Worm (Caenorhabditis elegans) whole organism, L4 larva: Measurements from ENCODE around the gene F18E9.7.
A peak's percentile ranks its signal among the peaks of the same experiment; 100 is the strongest.

Experiments
- F10B5.3 ChIP-seq: sonication (generic microtip); optimal IDR thresholded peaks from 2 replicates; lab custom pipeline; 2016; ENCODE audit warnings: mild to moderate bottlenecking, missing genetic modification characterization, missing compliant biosample characterization
- F26F4.8 ChIP-seq: fragments of 200-800 bp; sonication (Bioruptor generic); conservative IDR thresholded peaks from 2 replicates; pipeline ENCODE4 v1.3.6; 2022; ENCODE audit warnings: missing genetic modification characterization, missing compliant biosample characterization
- F37D6.2 ChIP-seq: sonication (generic microtip); optimal IDR thresholded peaks from 2 replicates; lab custom pipeline; 2016; ENCODE audit warnings: mild to moderate bottlenecking, missing genetic modification characterization, missing compliant biosample characterization
- T26A8.4 ChIP-seq: fragments of 200-800 bp; sonication (Bioruptor generic); IDR thresholded peaks from 2 replicates; pipeline ENCODE4 v1.3.6; 2022; ENCODE audit warnings: missing genetic modification characterization, missing compliant biosample characterization
- Y75B8A.6 ChIP-seq: fragments of 200-800 bp; sonication (Bioruptor generic); IDR thresholded peaks from 2 replicates; pipeline ENCODE4 v1.3.6; 2022; ENCODE audit warnings: missing genetic modification reagents, missing genetic modification characterization, missing compliant biosample characterization
- aha-1 ChIP-seq: fragments of 150-350 bp; peaks from one replicate; lab custom pipeline; 2014; ENCODE audit warnings: missing biosample characterization, missing genetic modification characterization
- aly-2 ChIP-seq: sonication (generic microtip); optimal IDR thresholded peaks from 2 replicates; lab custom pipeline; 2018; ENCODE audit warnings: missing biosample characterization, missing genetic modification characterization
- attf-4 ChIP-seq: sonication (generic microtip); optimal IDR thresholded peaks from 3 replicates; lab custom pipeline; 2017; ENCODE audit warnings: missing biosample characterization, missing genetic modification characterization
- ceh-32 ChIP-seq: sonication (generic microtip); optimal IDR thresholded peaks from 2 replicates; lab custom pipeline; 2016; ENCODE audit warnings: mild to moderate bottlenecking, missing genetic modification characterization, missing compliant biosample characterization; ENCODE audit not compliant: poor library complexity
- ceh-62 ChIP-seq: sonication (generic microtip); optimal IDR thresholded peaks from 2 replicates; lab custom pipeline; 2017; ENCODE audit warnings: missing biosample characterization, missing genetic modification characterization
- ceh-82 ChIP-seq: sonication (generic microtip); optimal IDR thresholded peaks from 2 replicates; lab custom pipeline; 2017; ENCODE audit warnings: missing biosample characterization, missing genetic modification characterization
- ces-1 ChIP-seq: fragments of 150-350 bp; sonication (generic microtip); optimal IDR thresholded peaks from 4 replicates; lab custom pipeline; 2014; ENCODE audit warnings: missing biosample characterization, missing genetic modification reagents, missing genetic modification characterization
- cey-2 ChIP-seq: sonication (generic microtip); optimal IDR thresholded peaks from 3 replicates; lab custom pipeline; 2017; ENCODE audit warnings: missing genetic modification characterization, mild to moderate bottlenecking, missing compliant biosample characterization, antibody characterized with exemption, borderline replicate concordance; ENCODE audit not compliant: insufficient read depth
- dmd-6 ChIP-seq: fragments of 200-800 bp; sonication (Bioruptor generic); IDR thresholded peaks from 2 replicates; pipeline ENCODE4 v1.3.6; 2022; ENCODE audit warnings: missing genetic modification reagents, missing genetic modification characterization, missing compliant biosample characterization
- dmd-8 ChIP-seq: fragments of 200-800 bp; sonication (Bioruptor generic); IDR thresholded peaks from 2 replicates; pipeline ENCODE4 v1.3.6; 2022; ENCODE audit warnings: missing genetic modification characterization, missing compliant biosample characterization
- dpl-1 ChIP-seq: fragments of 150-350 bp; optimal IDR thresholded peaks from 2 replicates; lab custom pipeline; 2014; ENCODE audit warnings: missing biosample characterization, missing genetic modification reagents, missing genetic modification characterization
- duxl-1 ChIP-seq: sonication (generic microtip); optimal IDR thresholded peaks from 2 replicates; lab custom pipeline; 2016; ENCODE audit warnings: mild to moderate bottlenecking, missing genetic modification characterization, moderate library complexity, missing compliant biosample characterization; ENCODE audit not compliant: poor library complexity
- dve-1 ChIP-seq: sonication (generic microtip); optimal IDR thresholded peaks from 2 replicates; lab custom pipeline; 2017; ENCODE audit warnings: antibody characterized with exemption, mild to moderate bottlenecking, missing genetic modification characterization, missing compliant biosample characterization; ENCODE audit not compliant: insufficient read depth
- egl-27 ChIP-seq: sonication (generic microtip); optimal IDR thresholded peaks from 3 replicates; lab custom pipeline; 2017; ENCODE audit warnings: missing biosample characterization, missing genetic modification reagents, missing genetic modification characterization
- fos-1 ChIP-seq: fragments of 150-350 bp; optimal IDR thresholded peaks from 2 replicates; lab custom pipeline; 2014; ENCODE audit warnings: missing biosample characterization, missing genetic modification characterization
- hif-1 ChIP-seq, 2 experiments: sonication (generic microtip); optimal IDR thresholded peaks; 2 replicates each; lab custom pipeline; 2016 to 2017; ENCODE audit warnings: missing compliant biosample characterization in 2 of 2, missing genetic modification characterization in 2 of 2, missing genetic modification reagents in 2 of 2, missing genotype in 2 of 2, mild to moderate bottlenecking in 1 of 2
- hlh-11 ChIP-seq: fragments of 200-800 bp; sonication (Bioruptor generic); optimal IDR thresholded peaks from 2 replicates; lab custom pipeline; 2018; ENCODE audit warnings: mild to moderate bottlenecking, missing genetic modification characterization, missing compliant biosample characterization
- hmg-1.1 ChIP-seq: fragments of 200-800 bp; sonication (Bioruptor generic); IDR thresholded peaks from 2 replicates; pipeline ENCODE4 v1.3.6; 2022; ENCODE audit warnings: missing genetic modification reagents, missing genetic modification characterization, missing compliant biosample characterization
- lin-38 ChIP-seq: fragments of 200-800 bp; sonication (Bioruptor generic); IDR thresholded peaks from 2 replicates; pipeline ENCODE4 v1.3.6; 2022; ENCODE audit warnings: missing genetic modification reagents, missing genetic modification characterization, missing compliant biosample characterization
- madf-5 ChIP-seq, 2 experiments: fragments of 200-800 bp; sonication (Bioruptor generic); IDR thresholded peaks; 2 replicates each; pipeline ENCODE4 v1.3.6; 2022; ENCODE audit warnings: missing compliant biosample characterization in 2 of 2, missing genetic modification characterization in 2 of 2
- madf-9 ChIP-seq: fragments of 200-800 bp; sonication (Bioruptor generic); conservative IDR thresholded peaks from 2 replicates; pipeline ENCODE4 v1.3.6; 2022; ENCODE audit warnings: missing genetic modification reagents, missing genetic modification characterization, missing compliant biosample characterization
- mdl-1 ChIP-seq, 2 experiments: fragments of 150-350 bp in 1 of 2; sonication (generic microtip) in 1 of 2; optimal IDR thresholded peaks; 2 replicates each; lab custom pipeline; 2014 to 2017; ENCODE audit warnings: missing biosample characterization in 2 of 2, missing genetic modification characterization in 2 of 2
- mep-1 ChIP-seq: fragments of 150-350 bp; sonication (generic microtip); optimal IDR thresholded peaks from 3 replicates; lab custom pipeline; 2014; ENCODE audit warnings: missing biosample characterization, missing genetic modification characterization
- nhr-11 ChIP-seq: fragments of 150-350 bp; optimal IDR thresholded peaks from 2 replicates; lab custom pipeline; 2014; ENCODE audit warnings: missing biosample characterization, missing genetic modification characterization
- nhr-25 ChIP-seq: sonication (generic microtip); optimal IDR thresholded peaks from 2 replicates; lab custom pipeline; 2017; ENCODE audit warnings: missing genetic modification characterization, mild to moderate bottlenecking, missing compliant biosample characterization, antibody characterized with exemption, moderate library complexity, borderline replicate concordance; ENCODE audit not compliant: insufficient read depth
- nhr-41 ChIP-seq: fragments of 200-800 bp; sonication (Bioruptor generic); IDR thresholded peaks from 2 replicates; pipeline ENCODE4 v1.3.6; 2022; ENCODE audit warnings: missing genetic modification reagents, missing genetic modification characterization, missing compliant biosample characterization
- nhr-48 ChIP-seq: sonication (generic microtip); optimal IDR thresholded peaks from 2 replicates; lab custom pipeline; 2016; ENCODE audit warnings: mild to moderate bottlenecking, missing genetic modification characterization, missing compliant biosample characterization
- nhr-76 ChIP-seq: fragments of 150-350 bp; optimal IDR thresholded peaks from 2 replicates; lab custom pipeline; 2014; ENCODE audit warnings: missing biosample characterization, missing genetic modification characterization
- php-3 ChIP-seq: fragments of 200-800 bp; sonication (Bioruptor generic); IDR thresholded peaks from 2 replicates; pipeline ENCODE4 v1.3.6; 2022; ENCODE audit warnings: missing genetic modification reagents, missing genetic modification characterization, missing compliant biosample characterization
- pqm-1 ChIP-seq: sonication (generic microtip); optimal IDR thresholded peaks from 2 replicates; lab custom pipeline; 2017; ENCODE audit warnings: missing biosample characterization, missing genetic modification characterization
- sdz-12 ChIP-seq: fragments of 200-800 bp; sonication (Bioruptor generic); optimal IDR thresholded peaks from 2 replicates; lab custom pipeline; 2018; ENCODE audit warnings: mild to moderate bottlenecking, missing genetic modification characterization, missing compliant biosample characterization
- skn-1 ChIP-seq: fragments of 150-350 bp; optimal IDR thresholded peaks from 2 replicates; lab custom pipeline; 2014; ENCODE audit warnings: missing biosample characterization, missing genetic modification characterization
- snpc-1.2 ChIP-seq: fragments of 200-800 bp; sonication (Bioruptor generic); IDR thresholded peaks from 2 replicates; pipeline ENCODE4 v1.3.6; 2022; ENCODE audit warnings: missing genetic modification reagents, missing genetic modification characterization, missing compliant biosample characterization
- spr-1 ChIP-seq: sonication (generic microtip); optimal IDR thresholded peaks from 2 replicates; lab custom pipeline; 2016; ENCODE audit warnings: mild to moderate bottlenecking, missing genetic modification characterization, missing compliant biosample characterization
- tra-1 ChIP-seq: fragments of 200-800 bp; sonication (Bioruptor generic); IDR thresholded peaks from 2 replicates; pipeline ENCODE4 v1.3.6; 2022; ENCODE audit warnings: missing genetic modification reagents, missing genetic modification characterization, missing compliant biosample characterization
- unc-39 ChIP-seq: sonication (generic microtip); optimal IDR thresholded peaks from 2 replicates; lab custom pipeline; 2017; ENCODE audit warnings: missing biosample characterization, missing genetic modification characterization
- unc-62 ChIP-seq, 3 experiments: fragments of 150-350 bp in 1 of 3; sonication (generic microtip); optimal IDR thresholded peaks in 2 of 3; peaks in 1 of 3; 1 replicate in 1 of 3; 2 replicates in 2 of 3; lab custom pipeline; 2014 to 2017; ENCODE audit warnings: missing biosample characterization in 3 of 3, missing genetic modification characterization in 3 of 3, missing genetic modification reagents in 3 of 3, missing genotype in 1 of 3
- zfp-2 ChIP-seq: sonication (generic microtip); optimal IDR thresholded peaks from 2 replicates; lab custom pipeline; 2016; ENCODE audit warnings: mild to moderate bottlenecking, missing genetic modification characterization, missing compliant biosample characterization
- zip-2 ChIP-seq: fragments of 150-350 bp; optimal IDR thresholded peaks from 2 replicates; lab custom pipeline; 2014; ENCODE audit warnings: missing biosample characterization, missing genetic modification characterization
- ztf-11 ChIP-seq: fragments of 150-350 bp; optimal IDR thresholded peaks from 2 replicates; lab custom pipeline; 2014; ENCODE audit warnings: missing biosample characterization, missing genetic modification characterization

Gene F18E9.7

DNA sequence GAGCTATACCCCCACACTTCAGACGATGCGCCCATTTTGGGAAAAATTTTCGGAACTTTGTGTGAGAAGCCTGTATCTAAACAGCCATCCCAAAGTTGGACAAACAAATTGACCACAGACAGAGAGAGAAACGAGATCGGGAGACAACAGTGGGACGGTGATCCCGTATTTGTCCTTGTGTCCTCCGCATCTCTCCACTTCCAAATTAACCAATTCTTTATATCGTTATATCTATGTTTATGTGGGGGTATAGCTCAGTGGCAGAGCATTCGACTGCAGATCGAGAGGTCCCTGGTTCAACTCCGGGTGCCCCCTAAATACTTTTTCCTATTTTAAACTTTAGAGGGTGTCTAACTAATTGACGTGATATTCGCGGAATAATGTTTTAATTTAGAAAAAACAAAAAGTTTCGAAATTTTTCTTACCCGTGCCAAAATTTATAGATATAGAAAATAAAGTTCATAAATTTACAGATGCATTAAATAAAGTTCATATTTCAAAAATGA lies 41.2 kb upstream of the F18E9.7 start (continued):
- no peak for TF ChIP-seq pqm-1 (tag; lab: Kevin White, UChicago)
- no peak for TF ChIP-seq duxl-1
- TF ChIP-seq T26A8.4 (GFP tag; lab: Robert Waterston, UW), result no peak
- no peak for TF ChIP-seq unc-39 (tag; lab: Kevin White, UChicago)
- no peak for TF ChIP-seq nhr-25 (tag; lab: Kevin White, UChicago)
- TF ChIP-seq aha-1 (tag; lab: Kevin White, UChicago), result peak; percentile 79
- TF ChIP-seq lin-38 (GFP tag; lab: Robert Waterston, UW), result no peak; the same call in 1 of the 2 replicates
- TF ChIP-seq spr-1 (tag; lab: Kevin White, UChicago), result peak; percentile 53
- no peak for TF ChIP-seq hif-1 (tag; optimal IDR thresholded peaks at IDR 0.05; lab: Kevin White, UChicago)
- no peak for TF ChIP-seq ces-1
- peak; percentile 10 to 75; a peak in 2 of 4 replicates for TF ChIP-seq madf-5 (GFP tag; IDR thresholded peaks at IDR 0.05; lab: Robert Waterston, UW)
- peak; percentile 48; the same call in 1 of the 2 replicates for TF ChIP-seq php-3
- 0 out of 2 replicates have a peak, but pooled peaks have one; percentile 11 for TF ChIP-seq nhr-41 (GFP tag; lab: Robert Waterston, UW)
- TF ChIP-seq tra-1 (GFP tag; lab: Robert Waterston, UW), result no peak
- peak; percentile 25 for TF ChIP-seq ceh-32 (tag; lab: Kevin White, UChicago)
- TF ChIP-seq ztf-11, result no peak

DNA sequence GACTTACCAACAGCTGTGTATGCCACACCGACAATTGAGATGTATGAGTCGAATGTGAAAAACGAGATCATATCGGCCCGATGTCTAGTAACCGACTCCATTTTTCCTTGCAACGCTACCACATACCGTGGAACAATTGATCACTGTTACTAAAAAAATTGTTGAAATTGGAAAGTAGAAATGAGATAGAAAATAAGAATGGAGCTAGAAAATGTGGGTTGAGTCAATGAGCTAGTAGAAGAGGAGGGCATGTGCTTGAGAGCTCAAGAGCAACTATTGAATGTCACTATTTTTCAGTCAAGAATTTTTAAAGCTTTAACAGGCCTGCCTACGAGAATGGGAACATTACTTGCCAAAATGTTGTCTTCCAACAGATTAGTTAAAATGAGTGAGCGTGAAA lies 27.5 kb upstream of the F18E9.7 start, which contains the start of gene K01A12.3:
K01A12.3 (minus strand) TSS at position 101 of the 400 bp plus-strand sequence.
- TF ChIP-seq unc-62 (GFP tag; optimal IDR thresholded peaks at IDR 0.05 in 1 of 2; lab: Kevin White, UChicago), result peak in 1 of 2 experiments; percentile 12
- no peak for TF ChIP-seq unc-62 (tag; optimal IDR thresholded peaks at IDR 0.05; lab: Kevin White, UChicago)
- TF ChIP-seq F10B5.3 (tag; lab: Kevin White, UChicago), result no peak

DNA sequence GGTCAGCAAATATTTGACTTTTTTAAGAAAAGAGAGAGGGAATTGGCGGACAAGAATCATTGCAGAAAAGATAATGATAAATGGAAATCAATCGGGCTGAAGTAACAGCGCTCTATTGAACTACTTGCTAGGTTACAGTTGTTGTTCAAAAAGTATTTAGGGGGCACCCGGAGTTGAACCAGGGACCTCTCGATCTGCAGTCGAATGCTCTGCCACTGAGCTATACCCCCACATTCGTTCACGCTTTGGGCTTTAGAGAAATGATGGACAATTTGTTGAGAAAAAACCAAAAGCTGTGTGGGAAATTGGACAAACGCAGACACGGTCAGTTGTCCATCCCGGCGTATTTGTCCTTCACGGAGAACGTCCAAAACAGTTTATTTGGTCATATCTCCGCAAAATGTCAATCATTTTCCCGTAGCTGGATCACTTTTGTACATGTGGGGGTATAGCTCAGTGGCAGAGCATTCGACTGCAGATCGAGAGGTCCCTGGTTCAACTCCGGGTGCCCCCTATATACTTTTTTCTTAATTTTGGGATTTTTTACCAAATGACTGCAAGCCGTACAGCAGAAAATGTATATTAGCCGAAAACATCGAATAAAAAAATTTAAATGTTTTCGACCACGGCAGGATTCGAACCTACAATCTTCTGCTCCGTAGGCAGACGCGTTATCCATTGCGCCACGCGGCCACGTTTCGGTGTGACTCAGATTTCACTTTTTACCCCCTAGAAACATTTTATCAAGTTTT lies 26.5 kb upstream of the F18E9.7 start:
- TF ChIP-seq ceh-62 (tag; lab: Kevin White, UChicago), result no peak
- peak; percentile 85 for TF ChIP-seq hmg-1.1
- TF ChIP-seq mep-1 (tag; lab: Kevin White, UChicago), result no peak
- TF ChIP-seq dmd-6, result peak; percentile 34
- no peak for TF ChIP-seq attf-4
- TF ChIP-seq fos-1, result no peak
- no peak for TF ChIP-seq nhr-11 (tag; lab: Kevin White, UChicago)
- TF ChIP-seq dpl-1, result peak; percentile 3
- peak; percentile 15 for TF ChIP-seq sdz-12
- no peak for TF ChIP-seq ces-1
- TF ChIP-seq ceh-32 (tag; lab: Kevin White, UChicago), result no peak
- no peak for TF ChIP-seq Y75B8A.6
- no peak for TF ChIP-seq ceh-82 (tag; lab: Kevin White, UChicago)
- peak; percentile 74 for TF ChIP-seq duxl-1
- TF ChIP-seq snpc-1.2 (GFP tag; lab: Robert Waterston, UW), result peak; percentile 84
- peak; percentile 24 for TF ChIP-seq zip-2 (tag; lab: Kevin White, UChicago)
- TF ChIP-seq cey-2 (tag; lab: Kevin White, UChicago), result no peak
- TF ChIP-seq madf-9 (GFP tag; lab: Robert Waterston, UW), result peak; percentile 52
- no peak for TF ChIP-seq aly-2
- no peak for TF ChIP-seq nhr-76 (tag; lab: Kevin White, UChicago)
- no peak for TF ChIP-seq zfp-2 (tag; lab: Kevin White, UChicago)
- TF ChIP-seq hlh-11 (tag; lab: Kevin White, UChicago), result peak; percentile 44
- TF ChIP-seq egl-27, result no peak
- peak; percentile 1 for TF ChIP-seq F37D6.2 (tag; lab: Kevin White, UChicago)
- TF ChIP-seq dmd-8, result peak; percentile 60; the same call in 1 of the 2 replicates
- TF ChIP-seq F26F4.8 (GFP tag; lab: Robert Waterston, UW), result 0 out of 2 replicates have a peak, but pooled peaks have one; percentile 57
- TF ChIP-seq madf-5 (GFP tag; IDR thresholded peaks at IDR 0.05; lab: Robert Waterston, UW), result no peak
- TF ChIP-seq dve-1, result peak; percentile 64
- no peak for TF ChIP-seq mdl-1 (tag; optimal IDR thresholded peaks at IDR 0.05; lab: Kevin White, UChicago)
- peak; percentile 12 for TF ChIP-seq nhr-48 (tag; lab: Kevin White, UChicago)
- no peak for TF ChIP-seq skn-1 (tag; lab: Kevin White, UChicago)
